Worm (Caenorhabditis elegans): ENCODE data around the gene C09G1.2.

ce11 chrX:15988577-15988976, 6.0 kb upstream of the C09G1.2 start:
- TF ChIP-seq nhr-2 (tag; optimal IDR thresholded peaks at IDR 0.05) (no peak), elt-3 (tag; optimal IDR thresholded peaks at IDR 0.05) (no peak), nhr-237 (tag; optimal IDR thresholded peaks at IDR 0.05) (no peak), pha-4 (tag; optimal IDR thresholded peaks at IDR 0.05) (no peak), nhr-76 (tag; optimal IDR thresholded peaks at IDR 0.05) (no peak), unc-39 (tag; optimal IDR thresholded peaks at IDR 0.05) (no peak), blmp-1 (tag; optimal IDR thresholded peaks at IDR 0.05) (no peak), nhr-28 (tag; optimal IDR thresholded peaks at IDR 0.05) (no peak), mep-1 (tag; optimal IDR thresholded peaks at IDR 0.05) (no peak), unc-120 (tag; optimal IDR thresholded peaks at IDR 0.05; ENCODE audit: poor library complexity, severe bottlenecking) (no peak)

Data from whole organism, mixed stage, embryonic.